Fruit fly (Drosophila melanogaster): Measurements from ENCODE around the gene Hez.
A peak's percentile ranks its signal among the peaks of the same experiment; 100 is the strongest.

DNA sequence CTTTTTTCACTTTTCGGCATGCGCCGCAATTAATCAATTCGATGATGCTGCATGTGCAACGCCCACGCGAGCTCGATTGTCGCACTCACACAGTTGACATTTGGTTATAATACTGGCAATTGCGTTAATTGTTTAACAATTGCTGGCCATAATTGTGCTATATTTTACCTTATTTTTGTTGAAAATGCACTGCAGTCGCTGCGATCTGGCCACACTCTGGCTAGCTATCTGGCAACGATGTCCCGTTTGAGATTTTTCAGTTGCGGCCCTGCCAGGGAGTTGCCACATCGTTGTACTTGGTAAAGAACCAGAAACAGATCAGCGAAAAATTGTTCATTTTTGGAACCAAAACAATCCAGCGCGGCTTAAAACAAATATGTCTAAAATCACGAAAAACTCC is 3.8 kb upstream of the Hez start, which contains the start of the genes CG6707 and CG46387:
- no peak for TF ChIP-seq D1 (tag; optimal IDR thresholded peaks at IDR 0.05)
- TF ChIP-seq EcR (GFP tag; optimal IDR thresholded peaks at IDR 0.05): no peak
- TF ChIP-seq Snoo (tag; optimal IDR thresholded peaks at IDR 0.05): no peak
- no peak for TF ChIP-seq CG10348 (GFP tag; IDR thresholded peaks at IDR 0.05)
- no peak for TF ChIP-seq fd96Ca (GFP tag; IDR thresholded peaks at IDR 0.05)
- no peak for TF ChIP-seq CG32121 (GFP tag; IDR thresholded peaks at IDR 0.05)
- TF ChIP-seq CG4496 (GFP tag; IDR thresholded peaks at IDR 0.05): peak; percentile 44; the same call in 1 of the 3 replicates
- TF ChIP-seq CG8301 (tag; optimal IDR thresholded peaks at IDR 0.05): no peak
- no peak for TF ChIP-seq CG13204 (GFP tag; optimal IDR thresholded peaks at IDR 0.05)
- no peak for TF ChIP-seq rn (GFP tag; IDR thresholded peaks at IDR 0.05)

Data from whole organism, pupa.